Fruit fly (Drosophila melanogaster) whole organism, embryonic: ENCODE results near the gene nst.
A peak's percentile ranks its signal among the peaks of the same experiment; 100 is the strongest.

Source experiments
- Asciz ChIP-seq: fragments of 200-800 bp; sonication (Bioruptor generic); optimal IDR thresholded peaks from 2 replicates; lab custom pipeline; 2017; ENCODE audit warnings: missing biosample characterization, mild to moderate bottlenecking, missing genetic modification characterization, missing genetic modification reagents
- CG10209 ChIP-seq: fragments of 200-800 bp; sonication (Bioruptor generic); optimal IDR thresholded peaks from 3 replicates; lab custom pipeline; 2017; ENCODE audit warnings: missing biosample characterization, mild to moderate bottlenecking, missing genetic modification characterization, missing genetic modification reagents
- CG11085 ChIP-seq: fragments of 200-800 bp; sonication (Bioruptor generic); IDR thresholded peaks from 2 replicates; pipeline ENCODE4 v1.3.6; 2022; ENCODE audit warnings: missing biosample characterization, missing genetic modification characterization
- CG11696 ChIP-seq: fragments of 200-800 bp; sonication (Bioruptor generic); IDR thresholded peaks from 2 replicates; pipeline ENCODE4 v1.3.6; 2022; ENCODE audit warnings: missing biosample characterization, missing genetic modification characterization
- CG12236 ChIP-seq: fragments of 200-800 bp; sonication (Bioruptor generic); optimal IDR thresholded peaks from 2 replicates; lab custom pipeline; 2016; ENCODE audit warnings: missing biosample characterization, missing genetic modification characterization
- CG14050 ChIP-seq: fragments of 200-800 bp; sonication (Bioruptor generic); IDR thresholded peaks from 3 replicates; pipeline ENCODE4 v1.3.6; 2022; ENCODE audit warnings: missing biosample characterization, missing genetic modification characterization
- CG14667 ChIP-seq: fragments of 200-800 bp; sonication (Bioruptor generic); IDR thresholded peaks from 2 replicates; pipeline ENCODE4 v1.3.6; 2022; ENCODE audit warnings: missing biosample characterization, missing genetic modification characterization
- CG1529 ChIP-seq: fragments of 200-800 bp; sonication (Bioruptor generic); optimal IDR thresholded peaks from 3 replicates; lab custom pipeline; 2018; ENCODE audit warnings: missing biosample characterization, missing genetic modification characterization
- CG15514 ChIP-seq: fragments of 200-800 bp; sonication (Bioruptor generic); optimal IDR thresholded peaks from 3 replicates; lab custom pipeline; 2017; ENCODE audit warnings: missing biosample characterization, missing genetic modification characterization, mild to moderate bottlenecking, moderate library complexity, missing genetic modification reagents
- CG18476 ChIP-seq: fragments of 200-800 bp; sonication (Bioruptor generic); optimal IDR thresholded peaks from 2 replicates; lab custom pipeline; 2016; ENCODE audit warnings: missing biosample characterization, mild to moderate bottlenecking, missing genetic modification characterization
- CG3726 ChIP-seq: fragments of 200-800 bp; sonication (Bioruptor generic); IDR thresholded peaks from 3 replicates; pipeline ENCODE4, ENCODE4 v1.3.6; 2022; ENCODE audit warnings: missing biosample characterization, missing genetic modification characterization
- CG3995 ChIP-seq: fragments of 200-800 bp; sonication (Bioruptor generic); optimal IDR thresholded peaks from 3 replicates; lab custom pipeline; 2016; ENCODE audit warnings: missing biosample characterization, missing genetic modification characterization
- CG6791 ChIP-seq: fragments of 200-800 bp; sonication (Bioruptor generic); IDR thresholded peaks from 3 replicates; pipeline ENCODE4 v1.3.6; 2022; ENCODE audit warnings: missing biosample characterization, missing genetic modification characterization; ENCODE audit not compliant: partially characterized antibody
- CG8290 ChIP-seq, 3 experiments: fragments of 200-800 bp; sonication (Bioruptor generic); optimal IDR thresholded peaks; 2 replicates each; lab custom pipeline; 2016 to 2019; ENCODE audit warnings: missing biosample characterization in 3 of 3, missing genetic modification characterization in 3 of 3, mild to moderate bottlenecking in 2 of 3, moderate library complexity in 1 of 3
- CG9437 ChIP-seq: fragments of 200-800 bp; sonication (Bioruptor generic); optimal IDR thresholded peaks from 2 replicates; lab custom pipeline; 2018; ENCODE audit warnings: missing biosample characterization, mild to moderate bottlenecking, missing genetic modification characterization
- Deaf1 ChIP-seq: fragments of 200-800 bp; optimal IDR thresholded peaks from 3 replicates; lab custom pipeline; 2019; ENCODE audit warnings: missing biosample characterization, mild to moderate bottlenecking, missing genetic modification characterization, moderate library complexity
- Doc3 ChIP-seq: fragments of 200-800 bp; sonication (Bioruptor generic); IDR thresholded peaks from 3 replicates; pipeline ENCODE4 v1.3.6; 2022; ENCODE audit warnings: missing biosample characterization, missing genetic modification characterization; ENCODE audit not compliant: partially characterized antibody
- Dref ChIP-seq: fragments of 200-800 bp; sonication (Bioruptor generic); IDR thresholded peaks from 2 replicates; pipeline ENCODE4 v1.3.6; 2022; ENCODE audit warnings: missing biosample characterization, missing genetic modification characterization
- E2f2 ChIP-seq: fragments of 200-800 bp; sonication (Bioruptor generic); IDR thresholded peaks from 2 replicates; pipeline ENCODE4 v1.3.6; 2022; ENCODE audit warnings: missing biosample characterization, missing genetic modification characterization
- GATAe ChIP-seq: fragments of 200-800 bp; sonication (Bioruptor generic); conservative IDR thresholded peaks from 2 replicates; pipeline ENCODE4 v1.3.6; 2022; ENCODE audit warnings: missing biosample characterization, missing genetic modification characterization
- Gsc ChIP-seq: fragments of 200-800 bp; sonication (Bioruptor generic); IDR thresholded peaks from 2 replicates; pipeline ENCODE4 v1.3.6; 2022; ENCODE audit warnings: missing biosample characterization, missing genetic modification characterization
- HLH54F ChIP-seq: fragments of 200-800 bp; sonication (Bioruptor generic); optimal IDR thresholded peaks from 3 replicates; lab custom pipeline; 2016; ENCODE audit warnings: missing biosample characterization, missing genetic modification characterization
- Hr78 ChIP-seq, 2 experiments: fragments of 200-800 bp in 1 of 2; fragments of >200 bp in 1 of 2; sonication (Bioruptor generic) in 1 of 2; optimal IDR thresholded peaks; 2 replicates each; lab custom pipeline; 2017 to 2019; ENCODE audit warnings: missing biosample characterization in 2 of 2, missing genetic modification characterization in 2 of 2, mild to moderate bottlenecking in 1 of 2, moderate library complexity in 1 of 2
- Kr ChIP-seq: fragments of 200-800 bp; sonication (Bioruptor generic); optimal IDR thresholded peaks from 2 replicates; lab custom pipeline; 2017; ENCODE audit warnings: missing biosample characterization, mild to moderate bottlenecking, missing genetic modification characterization
- MBD-R2 ChIP-seq: fragments of 200-800 bp; sonication (Bioruptor generic); IDR thresholded peaks from 2 replicates; pipeline ENCODE4 v1.3.6; 2022; ENCODE audit warnings: missing biosample characterization, missing genetic modification characterization
- Oli ChIP-seq: fragments of 200-800 bp; sonication (Bioruptor generic); optimal IDR thresholded peaks from 2 replicates; lab custom pipeline; 2018; ENCODE audit warnings: missing biosample characterization, mild to moderate bottlenecking, missing genetic modification characterization, moderate library complexity
- Six4 ChIP-seq: fragments of 200-800 bp; sonication (Bioruptor generic); optimal IDR thresholded peaks from 2 replicates; lab custom pipeline; 2016; ENCODE audit warnings: missing biosample characterization, missing genetic modification characterization
- Sry-β ChIP-seq: fragments of 200-800 bp; sonication (Bioruptor generic); optimal IDR thresholded peaks from 2 replicates; lab custom pipeline; 2018; ENCODE audit warnings: missing biosample characterization, mild to moderate bottlenecking, missing genetic modification characterization, moderate library complexity
- chm ChIP-seq: fragments of 200-800 bp; sonication (Bioruptor generic); IDR thresholded peaks from 2 replicates; pipeline ENCODE4 v1.3.6; 2022; ENCODE audit warnings: missing biosample characterization, missing genetic modification characterization
- corto ChIP-seq: fragments of 200-800 bp; sonication (Bioruptor generic); optimal IDR thresholded peaks from 2 replicates; lab custom pipeline; 2016; ENCODE audit warnings: missing biosample characterization, mild to moderate bottlenecking, missing genetic modification characterization, moderate library complexity
- crp ChIP-seq, 2 experiments: fragments of 200-800 bp; sonication (Bioruptor generic); optimal IDR thresholded peaks; 2 replicates in 1 of 2; 3 replicates in 1 of 2; lab custom pipeline; 2017; ENCODE audit warnings: missing biosample characterization in 2 of 2, missing genetic modification characterization in 2 of 2, mild to moderate bottlenecking in 1 of 2, moderate library complexity in 1 of 2
- dmrt11E ChIP-seq: fragments of 200-800 bp; sonication (Bioruptor generic); optimal IDR thresholded peaks from 3 replicates; lab custom pipeline; 2018; ENCODE audit warnings: missing biosample characterization, mild to moderate bottlenecking, missing genetic modification characterization, moderate library complexity
- dpn ChIP-seq, 2 experiments: fragments of 200-800 bp; sonication (Bioruptor generic); optimal IDR thresholded peaks; 3 replicates each; lab custom pipeline; 2016; ENCODE audit warnings: missing biosample characterization in 2 of 2, missing genetic modification characterization in 2 of 2
- exex ChIP-seq: fragments of 200-800 bp; sonication (Bioruptor generic); optimal IDR thresholded peaks from 4 replicates; lab custom pipeline; 2018; ENCODE audit warnings: missing biosample characterization, mild to moderate bottlenecking, missing genetic modification characterization, moderate library complexity
- fd96Cb ChIP-seq: fragments of 200-800 bp; sonication (Bioruptor generic); optimal IDR thresholded peaks from 2 replicates; lab custom pipeline; 2018; ENCODE audit warnings: missing biosample characterization, mild to moderate bottlenecking, missing genetic modification characterization, moderate library complexity
- her ChIP-seq: fragments of 200-800 bp; sonication (Bioruptor generic); optimal IDR thresholded peaks from 2 replicates; lab custom pipeline; 2016; ENCODE audit warnings: missing biosample characterization, missing genetic modification characterization
- hth ChIP-seq: fragments of >200 bp; optimal IDR thresholded peaks from 2 replicates; lab custom pipeline; 2017; ENCODE audit warnings: inconsistent platforms
- ind ChIP-seq: fragments of 200-800 bp; sonication (Bioruptor generic); optimal IDR thresholded peaks from 3 replicates; lab custom pipeline; 2016; ENCODE audit warnings: missing biosample characterization, missing genetic modification characterization
- insv ChIP-seq, 2 experiments: fragments of 200-800 bp; sonication (Bioruptor generic); optimal IDR thresholded peaks; 3 replicates each; lab custom pipeline; 2016 to 2018; ENCODE audit warnings: missing biosample characterization in 2 of 2, missing genetic modification characterization in 2 of 2
- knrl ChIP-seq: fragments of 200-800 bp; sonication (Bioruptor generic); IDR thresholded peaks from 3 replicates; pipeline ENCODE4 v1.3.6; 2022; ENCODE audit warnings: missing biosample characterization, missing genetic modification characterization; ENCODE audit not compliant: partially characterized antibody
- lov ChIP-seq, 2 experiments: fragments of 200-800 bp in 1 of 2; fragments of >200 bp in 1 of 2; sonication (Bioruptor generic) in 1 of 2; IDR thresholded peaks in 1 of 2; optimal IDR thresholded peaks in 1 of 2; 2 replicates in 1 of 2; 3 replicates in 1 of 2; pipeline versions ENCODE4 v1.3.6 to Lab custom; 2017 to 2022; ENCODE audit warnings: missing biosample characterization in 1 of 2, missing genetic modification characterization in 1 of 2
- mam ChIP-seq: fragments of 200-800 bp; sonication (Bioruptor generic); optimal IDR thresholded peaks from 3 replicates; lab custom pipeline; 2016; ENCODE audit warnings: missing biosample characterization, missing genetic modification characterization
- nom ChIP-seq: fragments of 200-800 bp; sonication (Bioruptor generic); optimal IDR thresholded peaks from 2 replicates; lab custom pipeline; 2017; ENCODE audit warnings: missing biosample characterization, missing genetic modification characterization, mild to moderate bottlenecking, moderate library complexity, missing genetic modification reagents
- shn ChIP-seq: fragments of 200-800 bp; sonication (Bioruptor generic); optimal IDR thresholded peaks from 3 replicates; lab custom pipeline; 2016; ENCODE audit warnings: missing biosample characterization, missing genetic modification characterization
- sim ChIP-seq: fragments of 200-800 bp; sonication (Bioruptor generic); IDR thresholded peaks from 2 replicates; pipeline ENCODE4 v1.3.6; 2022; ENCODE audit warnings: missing biosample characterization, missing genetic modification characterization
- sr ChIP-seq: fragments of 200-800 bp; sonication (Bioruptor generic); IDR thresholded peaks from 3 replicates; pipeline ENCODE4 v1.3.6; 2022; ENCODE audit warnings: missing biosample characterization, missing genetic modification characterization
- stc ChIP-seq: fragments of 200-800 bp; sonication (Bioruptor generic); IDR thresholded peaks from 2 replicates; pipeline ENCODE4 v1.3.6; 2022; ENCODE audit warnings: missing biosample characterization, missing genetic modification characterization
- sug ChIP-seq: fragments of 200-800 bp; optimal IDR thresholded peaks from 2 replicates; lab custom pipeline; 2019; ENCODE audit warnings: missing biosample characterization, mild to moderate bottlenecking, missing genetic modification characterization, moderate library complexity
- unpg ChIP-seq: fragments of 200-800 bp; sonication (Bioruptor generic); optimal IDR thresholded peaks from 3 replicates; lab custom pipeline; 2018; ENCODE audit warnings: missing biosample characterization, mild to moderate bottlenecking, missing genetic modification characterization, moderate library complexity

Gene nst

DNA sequence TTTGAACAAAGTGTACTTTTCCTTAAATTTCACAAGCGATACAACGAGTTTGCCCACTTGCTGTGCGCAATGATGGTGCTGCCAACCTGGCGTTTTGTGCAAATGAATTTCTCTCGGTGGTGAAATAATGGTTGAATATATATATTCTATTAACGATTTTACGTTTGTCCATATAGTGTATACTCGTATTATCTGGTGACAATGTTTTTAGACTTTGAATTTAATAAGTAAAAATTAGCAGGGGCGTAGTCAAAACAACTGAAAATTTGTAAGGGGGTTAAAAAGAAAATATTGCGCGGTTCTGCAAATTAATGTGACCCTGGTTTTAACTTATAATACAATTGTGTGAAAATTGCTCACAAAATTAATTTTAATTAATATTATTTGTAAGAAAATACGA, 6.0 kb downstream of the nst start, which contains the start of the genes ver and Gcn5 (continued):
- TF ChIP-seq CG10209 (GFP tag; lab: Kevin White, UChicago) (peak; percentile 95), dpn (GFP tag; optimal IDR thresholded peaks at IDR 0.05; lab: Kevin White, UChicago) (peak; percentile 85 to 90), CG11696 (GFP tag; lab: Robert Waterston, UW) (peak; percentile 85), CG3726 (peak; percentile 83; the same call in 2 of the 3 replicates), CG12236 (GFP tag; lab: Kevin White, UChicago) (peak; percentile 18), sr (peak; percentile 75; the same call in 2 of the 3 replicates), chm (peak; percentile 92), stc (GFP tag; lab: Robert Waterston, UW) (peak; percentile 93), CG18476 (GFP tag; lab: Kevin White, UChicago) (peak; percentile 92), nom (GFP tag; lab: Kevin White, UChicago) (peak; percentile 92), CG3995 (GFP tag; lab: Kevin White, UChicago) (peak; percentile 66), hth (lab: Kevin White, UChicago) (no peak), lov (optimal IDR thresholded peaks at IDR 0.05; lab: Kevin White, UChicago) (no peak), lov (GFP tag; IDR thresholded peaks at IDR 0.05; lab: Robert Waterston, UW) (peak; percentile 90), shn (peak; percentile 83), Sry-β (GFP tag; lab: Kevin White, UChicago) (peak; percentile 36)
- TF ChIP-seq, all 482 proteins: peak for 420

DNA sequence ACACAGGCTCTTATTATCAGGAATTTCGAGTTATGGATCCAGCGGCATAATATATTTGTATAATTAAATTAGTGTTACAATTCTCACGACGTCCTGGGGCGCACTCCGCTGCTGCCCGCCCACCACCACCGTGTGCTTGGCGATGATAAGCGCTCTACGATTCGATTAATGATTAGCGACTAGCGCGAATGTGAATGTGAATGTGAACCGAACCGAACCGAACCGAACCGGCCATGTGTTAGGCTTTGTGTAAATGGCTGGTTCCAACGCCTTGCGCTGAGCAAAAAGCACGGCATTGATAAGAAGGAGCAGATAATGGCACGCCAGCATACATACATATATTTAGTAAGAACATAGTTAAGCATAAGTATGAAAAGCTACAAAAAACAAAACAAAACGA, 10.7 kb downstream of the nst start:
- TF ChIP-seq unpg = no peak
- TF ChIP-seq corto (GFP tag; lab: Kevin White, UChicago) = no peak
- no peak for TF ChIP-seq E2f2
- no peak for TF ChIP-seq mam (GFP tag; lab: Kevin White, UChicago)
- no peak for TF ChIP-seq Kr (GFP tag; lab: Kevin White, UChicago)
- 0 out of 2 replicates have a peak, but pooled peaks have one; percentile 24 for TF ChIP-seq GATAe (GFP tag; lab: Robert Waterston, UW)
- no peak for TF ChIP-seq ind
- no peak for TF ChIP-seq CG8290 (GFP tag; optimal IDR thresholded peaks at IDR 0.05; lab: Kevin White, UChicago)
- no peak for TF ChIP-seq CG8290 (tag; optimal IDR thresholded peaks at IDR 0.05; lab: Kevin White, UChicago)
- TF ChIP-seq Oli (tag; lab: Kevin White, UChicago) = no peak
- no peak for TF ChIP-seq HLH54F
- no peak for TF ChIP-seq dmrt11E (tag; lab: Kevin White, UChicago)
- TF ChIP-seq sim (GFP tag; lab: Robert Waterston, UW) = no peak
- peak; percentile 81 for TF ChIP-seq CG15514
- TF ChIP-seq insv (GFP tag; optimal IDR thresholded peaks at IDR 0.05; lab: Kevin White, UChicago) = no peak
- no peak for TF ChIP-seq CG11085 (GFP tag; lab: Robert Waterston, UW)
- no peak for TF ChIP-seq CG9437 (GFP tag; lab: Kevin White, UChicago)
- TF ChIP-seq Gsc (GFP tag; lab: Robert Waterston, UW) = no peak
- no peak for TF ChIP-seq Six4 (GFP tag; lab: Kevin White, UChicago)
- TF ChIP-seq Dref (GFP tag; lab: Robert Waterston, UW) = no peak
- TF ChIP-seq Hr78 (GFP tag; optimal IDR thresholded peaks at IDR 0.05; lab: Kevin White, UChicago) = no peak
- TF ChIP-seq CG14050 (GFP tag; lab: Robert Waterston, UW) = peak; percentile 50; the same call in 2 of the 3 replicates
- TF ChIP-seq her (GFP tag; lab: Kevin White, UChicago) = no peak
- no peak for TF ChIP-seq CG1529
- peak; percentile 67 for TF ChIP-seq sug (tag; lab: Kevin White, UChicago)
- no peak for TF ChIP-seq Doc3
- no peak for TF ChIP-seq Asciz
- no peak for TF ChIP-seq CG6791 (GFP tag; lab: Robert Waterston, UW)
- no peak for TF ChIP-seq crp (GFP tag; optimal IDR thresholded peaks at IDR 0.05; lab: Kevin White, UChicago)
- TF ChIP-seq knrl = no peak
- TF ChIP-seq Deaf1 (tag; lab: Kevin White, UChicago) = peak; percentile 64
- TF ChIP-seq exex (tag; lab: Kevin White, UChicago) = peak; percentile 72
- TF ChIP-seq MBD-R2 (GFP tag; lab: Robert Waterston, UW) = no peak
- TF ChIP-seq fd96Cb (tag; lab: Kevin White, UChicago) = no peak
- no peak for TF ChIP-seq CG14667 (GFP tag; lab: Robert Waterston, UW)
